Worm (Caenorhabditis elegans) whole organism, young adult: ENCODE data around the gene tbp-1.

Experiments used
- F57A8.1 ChIP-seq: fragments of 200-800 bp; sonication (Bioruptor generic); optimal IDR thresholded peaks from 2 replicates; lab custom pipeline; 2018; ENCODE audit warnings: mild to moderate bottlenecking, missing genetic modification characterization, moderate library complexity, missing compliant biosample characterization
- T07F8.4 ChIP-seq: sonication (generic microtip); optimal IDR thresholded peaks from 2 replicates; lab custom pipeline; 2016; ENCODE audit warnings: mild to moderate bottlenecking, missing genetic modification characterization, moderate library complexity, missing compliant biosample characterization
- athp-1 ChIP-seq: sonication (generic microtip); optimal IDR thresholded peaks from 2 replicates; lab custom pipeline; 2017; ENCODE audit warnings: mild to moderate bottlenecking, missing genetic modification characterization, missing compliant biosample characterization
- ceh-27 ChIP-seq: fragments of 200-800 bp; sonication (Bioruptor generic); optimal IDR thresholded peaks from 2 replicates; lab custom pipeline; 2018; ENCODE audit warnings: mild to moderate bottlenecking, missing genetic modification characterization, moderate library complexity, missing compliant biosample characterization
- let-607 ChIP-seq, 2 experiments: fragments of 200-800 bp in 1 of 2; sonication (Bioruptor generic) in 1 of 2; sonication (generic microtip) in 1 of 2; optimal IDR thresholded peaks; 2 replicates each; lab custom pipeline; 2016 to 2018; ENCODE audit warnings: mild to moderate bottlenecking in 2 of 2, missing compliant biosample characterization in 2 of 2, missing genetic modification characterization in 2 of 2, moderate library complexity in 2 of 2, missing genotype in 1 of 2
- lin-26 ChIP-seq: fragments of 200-800 bp; sonication (Bioruptor generic); IDR thresholded peaks from 2 replicates; pipeline ENCODE4 v1.3.6; 2022; ENCODE audit warnings: missing genetic modification reagents, missing genetic modification characterization, missing compliant biosample characterization
- lin-40 ChIP-seq: sonication (generic microtip); optimal IDR thresholded peaks from 2 replicates; lab custom pipeline; 2016; ENCODE audit warnings: missing genetic modification characterization, mild to moderate bottlenecking, missing compliant biosample characterization, missing genotype, missing genetic modification reagents
- nfya-1 ChIP-seq: sonication (generic microtip); optimal IDR thresholded peaks from 2 replicates; lab custom pipeline; 2017; ENCODE audit warnings: antibody characterized with exemption, missing compliant biosample characterization, missing genetic modification characterization, borderline replicate concordance; ENCODE audit not compliant: insufficient read depth
- nhr-80 ChIP-seq: sonication (generic microtip); optimal IDR thresholded peaks from 2 replicates; lab custom pipeline; 2016; ENCODE audit warnings: missing genetic modification characterization, missing compliant biosample characterization
- pha-4 ChIP-seq: fragments of 150-350 bp; sonication (generic microtip); optimal IDR thresholded peaks from 2 replicates; lab custom pipeline; 2014; ENCODE audit warnings: missing biosample characterization, missing genetic modification reagents, missing genetic modification characterization
- snpc-4 ChIP-seq, 5 experiments: fragments of 150-350 bp in 1 of 5; sonication (generic microtip) in 4 of 5; optimal IDR thresholded peaks; 2 replicates each; lab custom pipeline; 2014 to 2018; ENCODE audit warnings: missing genetic modification characterization in 5 of 5, missing biosample characterization in 3 of 5, antibody characterized with exemption in 2 of 5, mild to moderate bottlenecking in 2 of 5, missing compliant biosample characterization in 2 of 5, missing genotype in 2 of 5, moderate library complexity in 2 of 5, missing genetic modification reagents in 1 of 5
- zim-3 ChIP-seq: sonication (generic microtip); optimal IDR thresholded peaks from 2 replicates; lab custom pipeline; 2017; ENCODE audit warnings: mild to moderate bottlenecking, missing genetic modification characterization, moderate library complexity, missing compliant biosample characterization
- ztf-28 ChIP-seq: fragments of 200-800 bp; sonication (Bioruptor generic); IDR thresholded peaks from 2 replicates; pipeline ENCODE4 v1.3.6; 2022; ENCODE audit warnings: missing genetic modification reagents, missing genetic modification characterization, missing compliant biosample characterization
- ztf-6 ChIP-seq: fragments of 200-800 bp; sonication (Bioruptor generic); IDR thresholded peaks from 2 replicates; pipeline ENCODE4 v1.3.6; 2022; ENCODE audit warnings: missing genetic modification reagents, missing genetic modification characterization, missing compliant biosample characterization

DNA sequence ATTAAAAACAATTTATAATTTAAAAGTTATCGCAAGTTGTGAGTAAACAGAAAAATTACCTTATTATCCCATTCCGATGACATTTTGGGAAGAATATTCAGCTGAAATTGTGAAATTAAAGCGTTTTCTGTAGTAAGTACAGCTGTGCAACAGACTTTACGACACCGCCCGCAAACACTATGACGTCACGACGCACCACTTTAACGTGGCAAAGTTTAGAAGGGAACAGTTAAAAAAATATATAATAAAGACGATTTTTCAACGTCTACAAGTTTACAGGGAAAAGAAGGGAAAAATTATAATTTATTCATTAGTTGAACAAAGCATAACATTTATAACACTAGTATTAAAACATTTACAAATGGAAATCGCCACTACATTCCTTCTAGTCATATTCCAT, 30.0 kb upstream of the tbp-1 start, which contains the start of gene F08F8.9:
- TF ChIP-seq F57A8.1: no peak
- TF ChIP-seq lin-26: no peak
- TF ChIP-seq T07F8.4 (tag; lab: Kevin White, UChicago): no peak
- no peak for TF ChIP-seq ztf-6 (GFP tag; lab: Robert Waterston, UW)
- no peak for TF ChIP-seq ceh-27 (GFP tag; lab: Kevin White, UChicago)
- TF ChIP-seq snpc-4 (GFP tag; optimal IDR thresholded peaks at IDR 0.05; lab: Kevin White, UChicago): no peak
- no peak for TF ChIP-seq snpc-4 (tag; optimal IDR thresholded peaks at IDR 0.05; lab: Kevin White, UChicago)
- no peak for TF ChIP-seq lin-40 (tag; lab: Kevin White, UChicago)
- TF ChIP-seq pha-4: no peak
- no peak for TF ChIP-seq let-607 (tag; optimal IDR thresholded peaks at IDR 0.05; lab: Kevin White, UChicago)
- no peak for TF ChIP-seq nfya-1 (tag; lab: Kevin White, UChicago)
- TF ChIP-seq ztf-28: no peak
- no peak for TF ChIP-seq zim-3
- no peak for TF ChIP-seq nhr-80 (tag; lab: Kevin White, UChicago)
- no peak for TF ChIP-seq athp-1 (tag; lab: Kevin White, UChicago)
